Worm (Caenorhabditis elegans) whole organism, late embryonic: ENCODE data around the gene C36E6.2.
A peak's percentile ranks its signal among the peaks of the same experiment; 100 is the strongest.

Experiments
- C38D4.7 ChIP-seq: fragments of 200-800 bp; sonication (Bioruptor generic); optimal IDR thresholded peaks from 2 replicates; lab custom pipeline; 2018; ENCODE audit warnings: mild to moderate bottlenecking, missing genetic modification characterization, moderate library complexity, missing compliant biosample characterization
- T23F11.4 ChIP-seq: fragments of 200-800 bp; sonication (Bioruptor generic); optimal IDR thresholded peaks from 2 replicates; lab custom pipeline; 2018; ENCODE audit warnings: mild to moderate bottlenecking, missing genetic modification characterization, missing compliant biosample characterization
- ahr-1 ChIP-seq: sonication (generic microtip); optimal IDR thresholded peaks from 2 replicates; lab custom pipeline; 2016; ENCODE audit warnings: missing genetic modification characterization, missing compliant biosample characterization
- ceh-30 ChIP-seq: fragments of 150-350 bp; optimal IDR thresholded peaks from 2 replicates; lab custom pipeline; 2014; ENCODE audit warnings: missing biosample characterization, missing genetic modification characterization
- ceh-31 ChIP-seq: sonication (generic microtip); optimal IDR thresholded peaks from 2 replicates; lab custom pipeline; 2016; ENCODE audit warnings: missing genetic modification characterization, missing compliant biosample characterization
- ceh-45 ChIP-seq: fragments of 200-800 bp; sonication (Bioruptor generic); IDR thresholded peaks from 2 replicates; pipeline ENCODE4 v1.3.6; 2022; ENCODE audit warnings: missing genetic modification reagents, missing genetic modification characterization, missing compliant biosample characterization
- ceh-48 ChIP-seq: sonication (generic microtip); optimal IDR thresholded peaks from 2 replicates; lab custom pipeline; 2016; ENCODE audit warnings: missing genetic modification characterization, inconsistent platforms, missing compliant biosample characterization
- ceh-6 ChIP-seq: fragments of 200-800 bp; sonication (Bioruptor generic); optimal IDR thresholded peaks from 2 replicates; lab custom pipeline; 2018; ENCODE audit warnings: mild to moderate bottlenecking, missing genetic modification characterization, missing compliant biosample characterization
- ceh-9 ChIP-seq: sonication (generic microtip); optimal IDR thresholded peaks from 2 replicates; lab custom pipeline; 2016; ENCODE audit warnings: mild to moderate bottlenecking, missing genetic modification characterization, inconsistent platforms, missing compliant biosample characterization
- che-1 ChIP-seq: sonication (generic microtip); optimal IDR thresholded peaks from 2 replicates; lab custom pipeline; 2016; ENCODE audit warnings: mild to moderate bottlenecking, missing genetic modification characterization, missing compliant biosample characterization
- dmd-4 ChIP-seq: sonication (generic microtip); optimal IDR thresholded peaks from 2 replicates; lab custom pipeline; 2016; ENCODE audit warnings: borderline replicate concordance, missing genetic modification characterization, missing compliant biosample characterization
- elt-2 ChIP-seq: sonication (generic microtip); optimal IDR thresholded peaks from 2 replicates; lab custom pipeline; 2016; ENCODE audit warnings: missing genetic modification reagents, missing genetic modification characterization, missing compliant biosample characterization
- elt-4 ChIP-seq: sonication (generic microtip); optimal IDR thresholded peaks from 2 replicates; lab custom pipeline; 2016; ENCODE audit warnings: missing genetic modification characterization, missing compliant biosample characterization
- eyg-1 ChIP-seq: sonication (generic microtip); optimal IDR thresholded peaks from 2 replicates; lab custom pipeline; 2016; ENCODE audit warnings: missing genotype, missing genetic modification characterization, missing compliant biosample characterization
- fax-1 ChIP-seq: sonication (generic microtip); optimal IDR thresholded peaks from 2 replicates; lab custom pipeline; 2016; ENCODE audit warnings: missing genotype, missing genetic modification characterization, missing compliant biosample characterization
- fkh-10 ChIP-seq: fragments of 150-350 bp; optimal IDR thresholded peaks from 2 replicates; lab custom pipeline; 2014; ENCODE audit warnings: missing biosample characterization, missing genetic modification reagents, missing genetic modification characterization
- hlh-15 ChIP-seq: sonication (generic microtip); optimal IDR thresholded peaks from 2 replicates; lab custom pipeline; 2016; ENCODE audit warnings: missing genetic modification characterization, missing compliant biosample characterization
- hlh-6 ChIP-seq: sonication (generic microtip); optimal IDR thresholded peaks from 2 replicates; lab custom pipeline; 2016; ENCODE audit warnings: missing genotype, missing genetic modification characterization, missing compliant biosample characterization
- lin-11 ChIP-seq: fragments of 200-800 bp; sonication (Bioruptor generic); optimal IDR thresholded peaks from 2 replicates; lab custom pipeline; 2018; ENCODE audit warnings: mild to moderate bottlenecking, missing genetic modification characterization, missing compliant biosample characterization
- mec-3 ChIP-seq: sonication (generic microtip); optimal IDR thresholded peaks from 2 replicates; lab custom pipeline; 2016; ENCODE audit warnings: borderline replicate concordance, missing genetic modification characterization, missing compliant biosample characterization
- nfya-1 ChIP-seq: sonication (generic microtip); optimal IDR thresholded peaks from 2 replicates; lab custom pipeline; 2017; ENCODE audit warnings: missing genetic modification characterization, mild to moderate bottlenecking, missing compliant biosample characterization, antibody characterized with exemption, moderate library complexity
- nhr-232 ChIP-seq: sonication (generic microtip); optimal IDR thresholded peaks from 2 replicates; lab custom pipeline; 2016; ENCODE audit warnings: missing genetic modification characterization, missing compliant biosample characterization
- npax-4 ChIP-seq: sonication (generic microtip); optimal IDR thresholded peaks from 2 replicates; lab custom pipeline; 2016; ENCODE audit warnings: missing genetic modification characterization, missing compliant biosample characterization
- odd-2 ChIP-seq: sonication (generic microtip); optimal IDR thresholded peaks from 2 replicates; lab custom pipeline; 2017; ENCODE audit warnings: antibody characterized with exemption, mild to moderate bottlenecking, missing genetic modification characterization, missing compliant biosample characterization
- pat-9 ChIP-seq: fragments of 200-800 bp; sonication (Bioruptor generic); optimal IDR thresholded peaks from 2 replicates; lab custom pipeline; 2018; ENCODE audit warnings: mild to moderate bottlenecking, missing genetic modification characterization, moderate library complexity, missing compliant biosample characterization
- pha-2 ChIP-seq: sonication (generic microtip); optimal IDR thresholded peaks from 2 replicates; lab custom pipeline; 2017; ENCODE audit warnings: mild to moderate bottlenecking, missing genetic modification characterization, missing compliant biosample characterization
- syd-9 ChIP-seq: sonication (generic microtip); optimal IDR thresholded peaks from 2 replicates; lab custom pipeline; 2016; ENCODE audit warnings: mild to moderate bottlenecking, missing genetic modification characterization, moderate library complexity, missing compliant biosample characterization
- unc-3 ChIP-seq, 2 experiments: fragments of 200-800 bp in 1 of 2; sonication (Bioruptor generic) in 1 of 2; sonication (generic microtip) in 1 of 2; conservative IDR thresholded peaks in 1 of 2; optimal IDR thresholded peaks in 1 of 2; 2 replicates each; pipeline versions ENCODE4 v1.3.6 to Lab custom; 2016 to 2022; ENCODE audit warnings: missing compliant biosample characterization in 2 of 2, missing genetic modification characterization in 2 of 2, missing genetic modification reagents in 1 of 2
- unc-42 ChIP-seq: sonication (generic microtip); optimal IDR thresholded peaks from 2 replicates; lab custom pipeline; 2016; ENCODE audit warnings: missing genotype, missing genetic modification characterization, missing compliant biosample characterization
- zip-5 ChIP-seq: sonication (generic microtip); optimal IDR thresholded peaks from 2 replicates; lab custom pipeline; 2016; ENCODE audit warnings: missing genetic modification characterization, missing compliant biosample characterization
- ztf-16 ChIP-seq: sonication (generic microtip); optimal IDR thresholded peaks from 2 replicates; lab custom pipeline; 2017; ENCODE audit warnings: missing genetic modification characterization, missing compliant biosample characterization

The C36E6.2 gene

ce11 chrX:17486735-17487134 lies 35.3 kb downstream of the C36E6.2 start, which contains the start of gene npr-24:
npr-24 (minus strand) TSS chrX:17486835.
- no peak for TF ChIP-seq ahr-1 (tag; lab: Kevin White, UChicago)
- no peak for TF ChIP-seq syd-9 (tag; lab: Kevin White, UChicago)
- TF ChIP-seq T23F11.4 (GFP tag; lab: Kevin White, UChicago) = no peak
- TF ChIP-seq eyg-1 = no peak
- no peak for TF ChIP-seq unc-3 (GFP tag; conservative IDR thresholded peaks at IDR 0.05; lab: Robert Waterston, UW)
- TF ChIP-seq unc-3 (tag; optimal IDR thresholded peaks at IDR 0.05; lab: Kevin White, UChicago) = no peak
- TF ChIP-seq lin-11 (tag; lab: Kevin White, UChicago) = no peak
- no peak for TF ChIP-seq ceh-31 (tag; lab: Kevin White, UChicago)
- TF ChIP-seq ceh-6 (GFP tag; lab: Kevin White, UChicago) = no peak
- no peak for TF ChIP-seq mec-3 (tag; lab: Kevin White, UChicago)
- no peak for TF ChIP-seq ztf-16 (tag; lab: Kevin White, UChicago)
- TF ChIP-seq pha-2 (tag; lab: Kevin White, UChicago) = no peak
- no peak for TF ChIP-seq hlh-6 (tag; lab: Kevin White, UChicago)
- TF ChIP-seq elt-2 (tag; lab: Kevin White, UChicago) = no peak
- no peak for TF ChIP-seq dmd-4 (tag; lab: Kevin White, UChicago)
- TF ChIP-seq fax-1 (tag; lab: Kevin White, UChicago) = no peak
- TF ChIP-seq ceh-45 = no peak
- TF ChIP-seq fkh-10 = no peak
- TF ChIP-seq nhr-232 (tag; lab: Kevin White, UChicago) = no peak
- TF ChIP-seq, all 69 proteins: peak for 0

ce11 chrX:17502246-17502645 lies 50.8 kb downstream of the C36E6.2 start:
- no peak for TF ChIP-seq nfya-1 (tag; lab: Kevin White, UChicago)
- no peak for TF ChIP-seq elt-4 (tag; lab: Kevin White, UChicago)
- no peak for TF ChIP-seq C38D4.7 (GFP tag; lab: Kevin White, UChicago)
- no peak for TF ChIP-seq T23F11.4 (GFP tag; lab: Kevin White, UChicago)
- TF ChIP-seq hlh-15 (tag; lab: Kevin White, UChicago) = no peak
- TF ChIP-seq npax-4 (tag; lab: Kevin White, UChicago) = no peak
- TF ChIP-seq pat-9 (tag; lab: Kevin White, UChicago) = no peak
- TF ChIP-seq zip-5 (tag; lab: Kevin White, UChicago) = no peak
- no peak for TF ChIP-seq ceh-48 (tag; lab: Kevin White, UChicago)
- TF ChIP-seq ceh-31 (tag; lab: Kevin White, UChicago) = no peak
- no peak for TF ChIP-seq che-1 (tag; lab: Kevin White, UChicago)
- TF ChIP-seq, all 69 proteins: peak for 0

ce11 chrX:17504447-17504846 lies 53.0 kb downstream of the C36E6.2 start:
- TF ChIP-seq ceh-48 (tag; lab: Kevin White, UChicago) = no peak
- no peak for TF ChIP-seq syd-9 (tag; lab: Kevin White, UChicago)
- no peak for TF ChIP-seq odd-2 (tag; lab: Kevin White, UChicago)
- TF ChIP-seq ceh-9 (tag; lab: Kevin White, UChicago) = no peak
- no peak for TF ChIP-seq ceh-30 (tag; lab: Kevin White, UChicago)
- no peak for TF ChIP-seq zip-5 (tag; lab: Kevin White, UChicago)
- TF ChIP-seq T23F11.4 (GFP tag; lab: Kevin White, UChicago) = no peak
- TF ChIP-seq unc-42 (tag; lab: Kevin White, UChicago) = peak; percentile 34
